Fruit fly (Drosophila melanogaster) whole organism, pupa: ENCODE measurements around the gene CG17118.

Source experiments
- CG10348 ChIP-seq: fragments of 200-800 bp; sonication (Bioruptor generic); IDR thresholded peaks from 2 replicates; pipeline ENCODE4 v1.3.6; 2022; ENCODE audit warnings: missing biosample characterization, missing genetic modification characterization
- CG12605 ChIP-seq: fragments of 200-800 bp; sonication (Bioruptor generic); IDR thresholded peaks from 2 replicates; pipeline ENCODE4 v1.3.6; 2022; ENCODE audit warnings: missing biosample characterization, missing genetic modification characterization
- CG13204 ChIP-seq: fragments of 200-800 bp; sonication (Bioruptor generic); optimal IDR thresholded peaks from 2 replicates; lab custom pipeline; 2018; ENCODE audit warnings: missing biosample characterization, mild to moderate bottlenecking, missing genetic modification characterization, moderate library complexity
- CG14655 ChIP-seq: fragments of 200-800 bp; sonication (Bioruptor generic); optimal IDR thresholded peaks from 3 replicates; lab custom pipeline; 2017; ENCODE audit warnings: mild to moderate bottlenecking, missing biosample characterization, missing genetic modification reagents, missing genetic modification characterization
- CG15710 ChIP-seq: fragments of 200-800 bp; sonication (Bioruptor generic); optimal IDR thresholded peaks from 2 replicates; lab custom pipeline; 2018; ENCODE audit warnings: missing biosample characterization, mild to moderate bottlenecking, missing genetic modification characterization, moderate library complexity
- CG17806 ChIP-seq: fragments of 200-800 bp; sonication (Bioruptor generic); optimal IDR thresholded peaks from 2 replicates; lab custom pipeline; 2018; ENCODE audit warnings: missing biosample characterization, mild to moderate bottlenecking, missing genetic modification characterization, moderate library complexity
- CG32121 ChIP-seq: fragments of 200-800 bp; sonication (Bioruptor generic); IDR thresholded peaks from 2 replicates; pipeline ENCODE4 v1.3.6; 2022; ENCODE audit warnings: missing biosample characterization, missing genetic modification characterization
- CG34367 ChIP-seq: fragments of 200-800 bp; sonication (Bioruptor generic); optimal IDR thresholded peaks from 2 replicates; lab custom pipeline; 2018; ENCODE audit warnings: missing biosample characterization, mild to moderate bottlenecking, missing genetic modification characterization
- CG4496 ChIP-seq: fragments of 200-800 bp; sonication (Bioruptor generic); IDR thresholded peaks from 3 replicates; pipeline ENCODE4 v1.3.6; 2022; ENCODE audit warnings: missing biosample characterization, missing genetic modification characterization
- CG8159 ChIP-seq: fragments of 200-800 bp; sonication (Bioruptor generic); optimal IDR thresholded peaks from 3 replicates; lab custom pipeline; 2018; ENCODE audit warnings: missing biosample characterization, mild to moderate bottlenecking, missing genetic modification characterization, moderate library complexity
- CG8301 ChIP-seq: fragments of 200-800 bp; sonication (Bioruptor generic); optimal IDR thresholded peaks from 2 replicates; lab custom pipeline; 2018; ENCODE audit warnings: missing biosample characterization, mild to moderate bottlenecking, missing genetic modification characterization
- CG9948 ChIP-seq: fragments of 200-800 bp; sonication (Bioruptor generic); optimal IDR thresholded peaks from 2 replicates; lab custom pipeline; 2018; ENCODE audit warnings: missing biosample characterization, mild to moderate bottlenecking, missing genetic modification characterization, moderate library complexity
- D1 ChIP-seq: fragments of 200-800 bp; sonication (Bioruptor generic); optimal IDR thresholded peaks from 2 replicates; lab custom pipeline; 2018; ENCODE audit warnings: missing biosample characterization, mild to moderate bottlenecking, missing genetic modification characterization, moderate library complexity
- EcR ChIP-seq: fragments of 200-800 bp; sonication (Bioruptor generic); optimal IDR thresholded peaks from 3 replicates; lab custom pipeline; 2019; ENCODE audit warnings: missing biosample characterization, missing genetic modification characterization, mild to moderate bottlenecking, moderate library complexity, missing genetic modification reagents
- Ets98B ChIP-seq: fragments of 200-800 bp; sonication (Bioruptor generic); IDR thresholded peaks from 2 replicates; pipeline ENCODE4 v1.3.6; 2022; ENCODE audit warnings: missing biosample characterization, missing genetic modification characterization
- Pif1A ChIP-seq: fragments of 200-800 bp; sonication (Bioruptor generic); optimal IDR thresholded peaks from 3 replicates; lab custom pipeline; 2016; ENCODE audit warnings: missing biosample characterization, missing genetic modification characterization
- Pif1B ChIP-seq: fragments of 200-800 bp; sonication (Bioruptor generic); optimal IDR thresholded peaks from 3 replicates; lab custom pipeline; 2016; ENCODE audit warnings: missing biosample characterization, missing genetic modification characterization
- Snoo ChIP-seq: fragments of 200-800 bp; sonication (Bioruptor generic); optimal IDR thresholded peaks from 3 replicates; lab custom pipeline; 2017; ENCODE audit warnings: missing biosample characterization, mild to moderate bottlenecking, missing genetic modification characterization, inconsistent platforms
- fd96Ca ChIP-seq: fragments of 200-800 bp; sonication (Bioruptor generic); IDR thresholded peaks from 3 replicates; pipeline ENCODE4 v1.3.6; 2022; ENCODE audit warnings: missing biosample characterization, missing genetic modification characterization
- gl ChIP-seq: fragments of 200-800 bp; sonication (Bioruptor generic); optimal IDR thresholded peaks from 2 replicates; lab custom pipeline; 2018; ENCODE audit warnings: missing biosample characterization, mild to moderate bottlenecking, missing genetic modification characterization
- rn ChIP-seq: fragments of 200-800 bp; sonication (Bioruptor generic); IDR thresholded peaks from 2 replicates; pipeline ENCODE4 v1.3.6; 2022; ENCODE audit warnings: missing biosample characterization, missing genetic modification characterization

CG17118 gene

dm6 chr2L:10754599-10754998, 24.5 kb downstream of the CG17118 start:
- TF ChIP-seq Pif1A (GFP tag; lab: Kevin White, UChicago) = no peak
- TF ChIP-seq fd96Ca (GFP tag; lab: Robert Waterston, UW) = no peak
- TF ChIP-seq CG13204 (GFP tag; lab: Kevin White, UChicago) = no peak
- no peak for TF ChIP-seq rn (GFP tag; lab: Robert Waterston, UW)
- TF ChIP-seq CG34367 (tag; lab: Kevin White, UChicago) = no peak
- TF ChIP-seq CG12605 (GFP tag; lab: Robert Waterston, UW) = no peak
- TF ChIP-seq D1 = no peak
- TF ChIP-seq gl = no peak
- no peak for TF ChIP-seq CG14655 (GFP tag; lab: Kevin White, UChicago)
- TF ChIP-seq CG10348 (GFP tag; lab: Robert Waterston, UW) = no peak
- no peak for TF ChIP-seq CG9948 (tag; lab: Kevin White, UChicago)
- no peak for TF ChIP-seq CG8301 (tag; lab: Kevin White, UChicago)
- TF ChIP-seq CG8159 = no peak
- no peak for TF ChIP-seq CG4496
- TF ChIP-seq Snoo (tag; lab: Kevin White, UChicago) = no peak
- no peak for TF ChIP-seq EcR (GFP tag; lab: Kevin White, UChicago)
- TF ChIP-seq CG15710 (tag; lab: Kevin White, UChicago) = no peak
- TF ChIP-seq Ets98B (GFP tag; lab: Robert Waterston, UW) = no peak
- no peak for TF ChIP-seq CG17806 (tag; lab: Kevin White, UChicago)
- TF ChIP-seq, all 21 proteins: peak for 0

dm6 chr2L:10756049-10756448, 26.0 kb downstream of the CG17118 start, which contains the start of gene CG17124:
Gene CG17124 (minus strand): TSS chr2L:10756325.
- TF ChIP-seq Pif1B (GFP tag; lab: Kevin White, UChicago) (peak; percentile 51), Ets98B (GFP tag; lab: Robert Waterston, UW) (peak; percentile 64), CG12605 (GFP tag; lab: Robert Waterston, UW) (peak; percentile 50), Snoo (tag; lab: Kevin White, UChicago) (peak; percentile 33), CG15710 (tag; lab: Kevin White, UChicago) (peak; percentile 20), CG34367 (tag; lab: Kevin White, UChicago) (no peak), fd96Ca (GFP tag; lab: Robert Waterston, UW) (no peak), CG10348 (GFP tag; lab: Robert Waterston, UW) (no peak), CG17806 (tag; lab: Kevin White, UChicago) (no peak), CG9948 (tag; lab: Kevin White, UChicago) (peak; percentile 2), EcR (GFP tag; lab: Kevin White, UChicago) (peak; percentile 30), D1 (no peak), CG8159 (peak; percentile 22), CG8301 (tag; lab: Kevin White, UChicago) (no peak), CG4496 (peak; percentile 83), CG13204 (GFP tag; lab: Kevin White, UChicago) (peak; percentile 76), rn (GFP tag; lab: Robert Waterston, UW) (no peak), Pif1A (GFP tag; lab: Kevin White, UChicago) (no peak), CG14655 (GFP tag; lab: Kevin White, UChicago) (no peak), gl (peak; percentile 51), CG32121 (GFP tag; lab: Robert Waterston, UW) (peak; percentile 38; the same call in 1 of the 2 replicates)

DNA sequence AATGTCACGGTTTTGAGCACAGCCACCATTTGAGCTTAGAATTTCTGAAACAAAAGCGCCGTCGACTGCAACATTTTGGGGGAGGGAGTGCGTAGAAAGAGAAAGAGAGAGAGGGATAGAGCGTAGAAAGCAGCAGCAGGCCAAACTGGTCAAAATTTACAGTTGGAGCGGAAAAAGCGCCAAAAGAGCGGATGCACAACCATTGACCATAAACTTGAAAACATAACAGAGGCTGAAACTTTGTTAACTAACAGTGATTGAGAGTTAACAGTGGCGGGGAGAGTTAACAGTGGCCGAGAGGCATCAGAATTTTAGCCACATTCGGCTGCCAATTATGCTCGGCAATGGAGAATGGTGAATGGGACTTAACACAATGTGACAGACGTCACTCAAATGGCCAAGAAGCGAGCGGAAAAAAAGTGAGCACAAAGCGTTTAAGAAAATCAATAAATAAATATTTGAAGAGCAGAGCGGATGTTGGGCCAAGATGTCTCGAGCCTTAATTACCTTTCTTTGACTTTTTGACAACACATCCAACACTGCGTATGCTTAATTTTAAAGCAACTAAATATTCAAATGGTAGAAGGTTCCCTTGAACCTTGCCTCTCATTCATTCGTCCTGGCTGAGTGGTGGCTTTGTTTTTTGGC, 27.1 kb downstream of the CG17118 start:
- TF ChIP-seq CG17806 (tag; lab: Kevin White, UChicago) = no peak
- 0 out of 3 replicates have a peak, but pooled peaks have one; percentile 31 for TF ChIP-seq CG4496

dm6 chr2L:10759624-10760023, 29.6 kb downstream of the CG17118 start:
- TF ChIP-seq D1 (no peak), Snoo (tag; lab: Kevin White, UChicago) (no peak), Pif1A (GFP tag; lab: Kevin White, UChicago) (peak; percentile 27), fd96Ca (GFP tag; lab: Robert Waterston, UW) (peak; percentile 63; the same call in 2 of the 3 replicates), CG17806 (tag; lab: Kevin White, UChicago) (peak; percentile 58), CG4496 (no peak), gl (no peak), CG8301 (tag; lab: Kevin White, UChicago) (peak; percentile 37), CG32121 (GFP tag; lab: Robert Waterston, UW) (no peak), CG13204 (GFP tag; lab: Kevin White, UChicago) (no peak), CG34367 (tag; lab: Kevin White, UChicago) (peak; percentile 58), CG10348 (GFP tag; lab: Robert Waterston, UW) (no peak), CG14655 (GFP tag; lab: Kevin White, UChicago) (no peak), CG12605 (GFP tag; lab: Robert Waterston, UW) (no peak), CG8159 (peak; percentile 67), Ets98B (GFP tag; lab: Robert Waterston, UW) (peak; percentile 14; the same call in 1 of the 2 replicates), Pif1B (GFP tag; lab: Kevin White, UChicago) (peak; percentile 61), CG15710 (tag; lab: Kevin White, UChicago) (peak; percentile 31), CG9948 (tag; lab: Kevin White, UChicago) (peak; percentile 42), rn (GFP tag; lab: Robert Waterston, UW) (no peak)

- TF ChIP-seq CG15710 (tag; lab: Kevin White, UChicago) (peak; percentile 30), CG32121 (GFP tag; lab: Robert Waterston, UW) (no peak), CG12605 (GFP tag; lab: Robert Waterston, UW) (no peak), CG8159 (peak; percentile 61), fd96Ca (GFP tag; lab: Robert Waterston, UW) (no peak), D1 (no peak), CG4496 (no peak), CG17806 (tag; lab: Kevin White, UChicago) (peak; percentile 35), EcR (GFP tag; lab: Kevin White, UChicago) (no peak), Ets98B (GFP tag; lab: Robert Waterston, UW) (0 out of 2 replicates have a peak, but pooled peaks have one; percentile 13), CG13204 (GFP tag; lab: Kevin White, UChicago) (no peak), CG14655 (GFP tag; lab: Kevin White, UChicago) (no peak), Pif1A (GFP tag; lab: Kevin White, UChicago) (no peak), rn (GFP tag; lab: Robert Waterston, UW) (no peak), CG8301 (tag; lab: Kevin White, UChicago) (peak; percentile 12), CG34367 (tag; lab: Kevin White, UChicago) (no peak), CG10348 (GFP tag; lab: Robert Waterston, UW) (no peak), Snoo (tag; lab: Kevin White, UChicago) (no peak), Pif1B (GFP tag; lab: Kevin White, UChicago) (peak; percentile 13), gl (no peak), CG9948 (tag; lab: Kevin White, UChicago) (peak; percentile 34)
Measured at dm6 chr2L:10760422-10761166, 30.5 kb downstream of the CG17118 start, which contains the start of gene CG6495. Gene CG6495 (plus strand): TSS chr2L:10761116.
